Worm (Caenorhabditis elegans): Measurements from ENCODE around the gene ogdh-1.

ogdh-1 gene

ce11 chrIV:4703911-4704310 lies at the start of gene ogdh-1:
TSS of gene ogdh-1 (minus strand) at chrIV:4704011.
- no peak for TF ChIP-seq arid-1 (GFP tag; conservative IDR thresholded peaks at IDR 0.05)
- TF ChIP-seq zfp-2 (tag; optimal IDR thresholded peaks at IDR 0.05) = no peak
- no peak for TF ChIP-seq mep-1 (tag; optimal IDR thresholded peaks at IDR 0.05)
- no peak for TF ChIP-seq ceh-28 (tag; optimal IDR thresholded peaks at IDR 0.05)
- no peak for TF ChIP-seq ZK546.5 (tag; optimal IDR thresholded peaks at IDR 0.05)
- TF ChIP-seq nhr-237 (tag; optimal IDR thresholded peaks at IDR 0.05) = no peak
- no peak for TF ChIP-seq lin-1 (GFP tag; IDR thresholded peaks at IDR 0.05)
- no peak for TF ChIP-seq ceh-82 (tag; optimal IDR thresholded peaks at IDR 0.05)
- no peak for TF ChIP-seq daf-16 (GFP tag; optimal IDR thresholded peaks at IDR 0.05)
- no peak for TF ChIP-seq daf-16 (tag; optimal IDR thresholded peaks at IDR 0.05)
- TF ChIP-seq unc-39 (tag; optimal IDR thresholded peaks at IDR 0.05) = no peak
- no peak for TF ChIP-seq nhr-42 (GFP tag; IDR thresholded peaks at IDR 0.05)

ce11 chrIV:4751814-4752213 lies 48.0 kb upstream of the ogdh-1 start, which contains the start of gene Y17G9B.4:
TSS of gene Y17G9B.4 (plus strand) at chrIV:4752119.
- TF ChIP-seq spr-3 (GFP tag; optimal IDR thresholded peaks at IDR 0.05) (no peak), snpc-1.2 (GFP tag; IDR thresholded peaks at IDR 0.05) (peak; percentile 56; the same call in 1 of the 2 replicates), R02D3.7 (tag; optimal IDR thresholded peaks at IDR 0.05) (no peak), pha-4 (GFP tag; IDR thresholded peaks at IDR 0.05) (no peak), pha-4 (tag; optimal IDR thresholded peaks at IDR 0.05) (no peak), unc-130 (GFP tag; optimal IDR thresholded peaks at IDR 0.05) (peak; percentile 9)

ce11 chrIV:4749728-4750278 lies 46.0 kb upstream of the ogdh-1 start, which contains the start of the genes rpl-20 and Y17G9B.5:
TSS of gene rpl-20 (minus strand) at chrIV:4749778.
TSS of gene Y17G9B.5 (plus strand) at chrIV:4750240.
- peak; percentile 98 for TF ChIP-seq hlh-30 (tag; optimal IDR thresholded peaks at IDR 0.05; ENCODE audit: insufficient read depth)
- TF ChIP-seq mep-1 (tag; optimal IDR thresholded peaks at IDR 0.05) = peak; percentile 100
- peak; percentile 53 for TF ChIP-seq egl-27 (tag; optimal IDR thresholded peaks at IDR 0.05)
- TF ChIP-seq jun-1 (tag; optimal IDR thresholded peaks at IDR 0.05) = peak; percentile 96
- TF ChIP-seq lir-3 (tag; optimal IDR thresholded peaks at IDR 0.05) = peak; percentile 89
- TF ChIP-seq saeg-2 (GFP tag; IDR thresholded peaks at IDR 0.05) = peak; percentile 99
- peak; percentile 99 for TF ChIP-seq lin-15B (tag; optimal IDR thresholded peaks at IDR 0.05)
- peak; percentile 100 for TF ChIP-seq hmg-1.1 (GFP tag; IDR thresholded peaks at IDR 0.05)
- TF ChIP-seq sdz-12 (GFP tag; optimal IDR thresholded peaks at IDR 0.05) = peak; percentile 97
- peak; percentile 99 for TF ChIP-seq mes-2 (tag; optimal IDR thresholded peaks at IDR 0.05; ENCODE audit: poor library complexity, severe bottlenecking)
- TF ChIP-seq mdt-29 (GFP tag; IDR thresholded peaks at IDR 0.05) = peak; percentile 97
- TF ChIP-seq dpl-1 (GFP tag; optimal IDR thresholded peaks at IDR 0.05) = peak; percentile 99
- peak; percentile 22 to 92 for TF ChIP-seq mdl-1 (tag; optimal IDR thresholded peaks at IDR 0.05)
- TF ChIP-seq skn-1 (tag; optimal IDR thresholded peaks at IDR 0.05) = peak; percentile 99
- TF ChIP-seq nhr-6 (tag; optimal IDR thresholded peaks at IDR 0.05) = peak; percentile 99
- TF ChIP-seq Y48G9A.11 (GFP tag; IDR thresholded peaks at IDR 0.05) = peak; percentile 95
- TF ChIP-seq tag-97 (GFP tag; IDR thresholded peaks at IDR 0.05) = peak; percentile 94; the same call in 1 of the 2 replicates
- peak; percentile 100 for TF ChIP-seq nhr-77 (tag; optimal IDR thresholded peaks at IDR 0.05)
- TF ChIP-seq lin-29 (GFP tag; IDR thresholded peaks at IDR 0.05) = peak; percentile 99
- peak; percentile 98 for TF ChIP-seq egl-43 (GFP tag; IDR thresholded peaks at IDR 0.05)
- TF ChIP-seq T20F7.1 (GFP tag; optimal IDR thresholded peaks at IDR 0.05) = peak; percentile 98
- peak; percentile 99 for TF ChIP-seq pha-4 (GFP tag; IDR thresholded peaks at IDR 0.05)
- peak; percentile 100 for TF ChIP-seq pha-4 (tag; optimal IDR thresholded peaks at IDR 0.05)
- TF ChIP-seq ztf-7 (tag; optimal IDR thresholded peaks at IDR 0.05) = peak; percentile 96
- TF ChIP-seq ama-1 (optimal IDR thresholded peaks at IDR 0.05) = peak; percentile 92
- TF ChIP-seq hlh-11 (tag; optimal IDR thresholded peaks at IDR 0.05) = peak; percentile 100
- TF ChIP-seq attf-4 (tag; optimal IDR thresholded peaks at IDR 0.05) = peak; percentile 80
- TF ChIP-seq ceh-82 (tag; optimal IDR thresholded peaks at IDR 0.05) = peak; percentile 40
- TF ChIP-seq ceh-62 (tag; optimal IDR thresholded peaks at IDR 0.05) = peak; percentile 16
- TF ChIP-seq zfp-2 (tag; optimal IDR thresholded peaks at IDR 0.05) = peak; percentile 94
- TF ChIP-seq nhr-76 (tag; optimal IDR thresholded peaks at IDR 0.05) = peak; percentile 90
- TF ChIP-seq arid-1 (GFP tag; conservative IDR thresholded peaks at IDR 0.05) = peak; percentile 99
- peak; percentile 96 for TF ChIP-seq F10B5.3 (tag; optimal IDR thresholded peaks at IDR 0.05)
- TF ChIP-seq dve-1 (tag; optimal IDR thresholded peaks at IDR 0.05; ENCODE audit: insufficient read depth) = peak; percentile 100
- TF ChIP-seq hif-1 (tag; optimal IDR thresholded peaks at IDR 0.05) = peak; percentile 93 to 96
- peak; percentile 94 for TF ChIP-seq pqm-1 (tag; optimal IDR thresholded peaks at IDR 0.05)

Data from whole organism, L4 larva.